Worm (Caenorhabditis elegans) whole organism, L2 larva: Measurements from ENCODE around the gene T26C5.5.

Experiments
- gmeb-1 ChIP-seq: fragments of 150-350 bp; optimal IDR thresholded peaks from 2 replicates; lab custom pipeline; 2014; ENCODE audit warnings: missing biosample characterization, missing genetic modification characterization
- mdl-1 ChIP-seq, 2 experiments: fragments of 150-350 bp in 1 of 2; sonication (generic microtip) in 1 of 2; optimal IDR thresholded peaks; 2 replicates each; lab custom pipeline; 2017; ENCODE audit warnings: missing biosample characterization in 2 of 2, missing genetic modification characterization in 2 of 2
- nhr-77 ChIP-seq: fragments of 150-350 bp; optimal IDR thresholded peaks from 2 replicates; lab custom pipeline; 2014; ENCODE audit warnings: missing biosample characterization, missing genetic modification characterization
- skn-1 ChIP-seq: sonication (generic microtip); optimal IDR thresholded peaks from 2 replicates; lab custom pipeline; 2017; ENCODE audit warnings: missing biosample characterization, missing genetic modification characterization
- zag-1 ChIP-seq: fragments of 150-350 bp; optimal IDR thresholded peaks from 2 replicates; lab custom pipeline; 2014; ENCODE audit warnings: missing biosample characterization, missing genetic modification characterization

DNA sequence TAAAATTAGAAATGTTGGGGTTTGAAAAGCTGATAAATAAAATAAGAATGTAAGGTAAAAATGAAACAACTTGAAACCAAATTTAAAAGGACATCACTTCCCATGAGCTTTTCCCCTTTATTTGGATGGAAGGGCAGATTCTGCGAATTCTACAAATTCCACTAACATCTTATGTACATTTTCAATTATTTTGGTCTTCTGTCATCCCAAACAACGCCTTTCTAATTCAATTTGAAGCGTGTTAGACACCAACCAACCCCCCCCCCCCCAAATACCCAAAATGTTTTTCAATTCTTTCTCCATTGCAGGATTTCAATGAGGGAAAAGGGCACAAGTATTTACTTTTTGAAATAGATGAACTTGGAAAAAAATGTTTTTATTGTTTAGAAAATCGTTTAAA lies 19.2 kb upstream of the T26C5.5 start:
- TF ChIP-seq gmeb-1 (tag; lab: Kevin White, UChicago) (no peak), zag-1 (tag; lab: Kevin White, UChicago) (no peak), nhr-77 (tag; lab: Kevin White, UChicago) (no peak), skn-1 (tag; lab: Kevin White, UChicago) (no peak), mdl-1 (tag; optimal IDR thresholded peaks at IDR 0.05; lab: Kevin White, UChicago) (no peak)
